Fruit fly (Drosophila melanogaster): Measurements from ENCODE around the gene CG7133.

Gene CG7133

DNA sequence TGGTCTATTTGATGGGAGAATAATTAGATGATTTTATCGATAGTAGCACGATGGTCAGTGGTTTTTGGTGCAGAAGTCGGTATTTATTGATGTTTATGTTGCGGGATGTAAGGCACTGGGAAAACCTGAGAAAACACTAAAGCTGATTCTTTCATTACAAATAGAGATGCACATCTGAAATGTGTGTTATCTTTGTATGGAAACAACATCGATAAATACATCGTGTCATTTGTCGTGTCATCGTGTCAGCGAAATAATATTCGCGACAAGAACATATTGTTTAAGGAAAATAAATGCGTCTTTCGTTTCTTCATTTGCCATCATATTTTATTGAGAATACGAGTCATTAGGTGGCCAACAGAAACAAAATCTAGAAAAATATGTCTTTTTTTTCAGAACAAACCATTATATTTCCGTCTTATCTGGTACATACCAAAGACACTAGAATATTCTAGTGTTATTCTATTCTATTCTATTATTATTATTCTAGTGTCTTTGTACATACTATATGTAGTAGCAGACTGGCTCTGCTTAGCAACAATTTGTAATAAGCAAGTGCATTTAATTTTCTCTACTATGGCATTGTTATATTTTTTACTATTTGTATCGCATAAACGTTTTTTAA lies at the start of gene CG7133 (continued):
- TF ChIP-seq CG14860 (GFP tag; IDR thresholded peaks at IDR 0.05; ENCODE audit: partially characterized antibody) (peak; percentile 89), odd (GFP tag; optimal IDR thresholded peaks at IDR 0.05) (no peak), Lpt (GFP tag; optimal IDR thresholded peaks at IDR 0.05) (no peak), CG6791 (GFP tag; IDR thresholded peaks at IDR 0.05; ENCODE audit: partially characterized antibody) (peak; percentile 88), Hand (GFP tag; optimal IDR thresholded peaks at IDR 0.05) (no peak), ato (GFP tag; IDR thresholded peaks at IDR 0.05; ENCODE audit: partially characterized antibody) (peak; percentile 74), CG13287 (GFP tag; IDR thresholded peaks at IDR 0.05; ENCODE audit: partially characterized antibody) (peak; percentile 90), lola (GFP tag; optimal IDR thresholded peaks at IDR 0.05) (no peak), Elba2 (GFP tag; optimal IDR thresholded peaks at IDR 0.05) (peak; percentile 89), danr (GFP tag; IDR thresholded peaks at IDR 0.05) (no peak), Nf-YC (tag; optimal IDR thresholded peaks at IDR 0.05) (peak; percentile 18), CG30020 (tag; optimal IDR thresholded peaks at IDR 0.05) (peak; percentile 66), BEAF-32 (GFP tag; optimal IDR thresholded peaks at IDR 0.05) (peak; percentile 85), CG6689 (GFP tag; IDR thresholded peaks at IDR 0.05) (no peak), inv (GFP tag; IDR thresholded peaks at IDR 0.05; ENCODE audit: partially characterized antibody) (peak; percentile 86), nmo (GFP tag; optimal IDR thresholded peaks at IDR 0.05) (peak; percentile 29), CG12659 (GFP tag; optimal IDR thresholded peaks at IDR 0.05) (peak; percentile 42), dimm (GFP tag; IDR thresholded peaks at IDR 0.05) (no peak), CG15514 (GFP tag; optimal IDR thresholded peaks at IDR 0.05) (peak; percentile 34), Taf1 (GFP tag; IDR thresholded peaks at IDR 0.05) (no peak), CG14710 (tag; optimal IDR thresholded peaks at IDR 0.05) (peak; percentile 42), pzg (GFP tag; optimal IDR thresholded peaks at IDR 0.05) (peak; percentile 56), CG10267 (tag; optimal IDR thresholded peaks at IDR 0.05) (peak; percentile 23), otp (GFP tag; IDR thresholded peaks at IDR 0.05) (no peak), fu2 (GFP tag; optimal IDR thresholded peaks at IDR 0.05) (no peak), bbx (GFP tag; IDR thresholded peaks at IDR 0.05; ENCODE audit: partially characterized antibody) (peak; percentile 91), hb (GFP tag; IDR thresholded peaks at IDR 0.05; ENCODE audit: partially characterized antibody) (peak; percentile 86), mirr (GFP tag; optimal IDR thresholded peaks at IDR 0.05) (peak; percentile 57), CG14441 (GFP tag; IDR thresholded peaks at IDR 0.05) (no peak), Bdp1 (GFP tag; optimal IDR thresholded peaks at IDR 0.05) (no peak), Med (GFP tag) (peak; percentile 61), ham (GFP tag; IDR thresholded peaks at IDR 0.05) (no peak), Awh (GFP tag; IDR thresholded peaks at IDR 0.05) (no peak), CG34224 (GFP tag; IDR thresholded peaks at IDR 0.05; ENCODE audit: partially characterized antibody) (peak; percentile 84), mld (GFP tag; IDR thresholded peaks at IDR 0.05; ENCODE audit: partially characterized antibody) (peak; percentile 79), CG6175 (GFP tag; IDR thresholded peaks at IDR 0.05) (no peak), Dek (tag; optimal IDR thresholded peaks at IDR 0.05) (no peak), Hmr (GFP tag; optimal IDR thresholded peaks at IDR 0.05) (peak; percentile 7), E2f2 (GFP tag; IDR thresholded peaks at IDR 0.05) (peak; percentile 45; the same call in 1 of the 2 replicates), Dref (GFP tag; IDR thresholded peaks at IDR 0.05) (peak; percentile 70), sna (GFP tag; IDR thresholded peaks at IDR 0.05; ENCODE audit: partially characterized antibody) (peak; percentile 90), CG12391 (tag; optimal IDR thresholded peaks at IDR 0.05) (peak; percentile 14), scrt (GFP tag; optimal IDR thresholded peaks at IDR 0.05) (no peak), nerfin-2 (GFP tag; IDR thresholded peaks at IDR 0.05; ENCODE audit: partially characterized antibody) (peak; percentile 50), MBD-R2 (GFP tag; IDR thresholded peaks at IDR 0.05) (peak; percentile 55), CG13624 (GFP tag; optimal IDR thresholded peaks at IDR 0.05) (no peak), CG3281 (GFP tag; optimal IDR thresholded peaks at IDR 0.05) (no peak), Fer1 (GFP tag; optimal IDR thresholded peaks at IDR 0.05) (no peak)

Data from whole organism, embryonic.